Worm (Caenorhabditis elegans): ENCODE measurements around the gene C29F9.9.
A peak's percentile ranks its signal among the peaks of the same experiment; 100 is the strongest.

C29F9.9 gene

DNA sequence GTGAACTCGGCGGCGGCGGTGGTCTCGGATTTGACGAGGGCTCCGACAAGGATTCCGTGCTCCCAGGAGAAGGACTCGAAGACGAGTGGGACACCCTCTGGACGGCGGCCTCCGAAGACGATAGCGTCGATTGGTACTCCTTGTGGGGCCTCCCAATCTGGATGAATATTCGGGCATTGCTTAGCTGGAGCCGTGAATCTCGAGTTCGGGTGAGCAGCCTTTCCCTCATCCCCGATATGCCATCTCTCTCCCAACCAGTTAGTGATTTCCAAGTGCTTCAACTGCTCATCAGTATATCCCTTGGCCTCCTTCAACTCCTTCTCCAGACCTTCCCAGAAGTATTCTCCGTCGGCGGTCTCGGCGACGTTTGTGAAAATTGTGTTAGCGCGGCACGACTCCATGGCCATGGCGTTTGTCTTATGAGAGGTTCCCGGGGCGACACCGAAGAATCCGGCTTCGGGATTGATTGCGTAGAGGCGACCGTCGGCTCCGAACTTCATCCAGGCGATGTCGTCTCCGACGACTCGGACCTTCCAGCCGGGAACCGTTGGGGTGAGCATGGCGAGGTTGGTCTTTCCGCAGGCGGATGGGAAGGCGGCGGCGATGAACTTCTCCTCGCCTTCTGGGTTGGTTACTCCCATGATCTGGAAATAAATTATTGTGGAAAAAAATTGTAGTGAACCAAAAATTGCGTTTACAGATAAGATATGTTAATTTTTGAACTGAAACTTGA lies 35.0 kb downstream of the C29F9.9 start:
- TF ChIP-seq dmd-8 (GFP tag; IDR thresholded peaks at IDR 0.05) (0 out of 2 replicates have a peak, but pooled peaks have one; percentile 32), ama-1 (optimal IDR thresholded peaks at IDR 0.05) (no peak), Y48G9A.11 (GFP tag; IDR thresholded peaks at IDR 0.05) (peak; percentile 55), lin-29 (GFP tag; IDR thresholded peaks at IDR 0.05) (no peak), ztf-11 (tag; optimal IDR thresholded peaks at IDR 0.05) (no peak), F49E8.2 (tag; optimal IDR thresholded peaks at IDR 0.05; ENCODE audit: borderline replicate concordance) (no peak), ZK337.2 (GFP tag; IDR thresholded peaks at IDR 0.05) (peak; percentile 32; the same call in 1 of the 2 replicates), tra-1 (GFP tag; IDR thresholded peaks at IDR 0.05) (0 out of 2 replicates have a peak, but pooled peaks have one; percentile 26), mdt-29 (GFP tag; IDR thresholded peaks at IDR 0.05) (no peak), nhr-28 (tag; optimal IDR thresholded peaks at IDR 0.05) (no peak), zag-1 (tag; optimal IDR thresholded peaks at IDR 0.05) (no peak), mxl-3 (GFP tag; optimal IDR thresholded peaks at IDR 0.05) (no peak), nhr-42 (GFP tag; IDR thresholded peaks at IDR 0.05) (no peak), pha-4 (GFP tag; IDR thresholded peaks at IDR 0.05) (no peak), pha-4 (tag; optimal IDR thresholded peaks at IDR 0.05) (no peak), lin-15B (tag; optimal IDR thresholded peaks at IDR 0.05) (no peak), sdz-12 (GFP tag; optimal IDR thresholded peaks at IDR 0.05) (peak; percentile 21), attf-4 (tag; optimal IDR thresholded peaks at IDR 0.05) (no peak), ces-1 (GFP tag; optimal IDR thresholded peaks at IDR 0.05) (no peak), duxl-1 (tag; optimal IDR thresholded peaks at IDR 0.05; ENCODE audit: poor library complexity) (peak; percentile 1), unc-130 (GFP tag; optimal IDR thresholded peaks at IDR 0.05) (no peak), egl-43 (GFP tag; IDR thresholded peaks at IDR 0.05) (peak; percentile 68; the same call in 1 of the 2 replicates), ctbp-1 (GFP tag; IDR thresholded peaks at IDR 0.05) (peak; percentile 35; the same call in 1 of the 2 replicates), spr-3 (GFP tag; optimal IDR thresholded peaks at IDR 0.05) (no peak), T20F7.1 (GFP tag; optimal IDR thresholded peaks at IDR 0.05) (no peak), aha-1 (tag) (peak; percentile 94), madf-9 (GFP tag; conservative IDR thresholded peaks at IDR 0.05) (no peak), daf-8 (GFP tag; IDR thresholded peaks at IDR 0.05) (no peak), dpl-1 (GFP tag; optimal IDR thresholded peaks at IDR 0.05) (no peak), Y105C5A.15 (GFP tag; IDR thresholded peaks at IDR 0.05) (no peak), zfp-3 (GFP tag; conservative IDR thresholded peaks at IDR 0.05) (peak; percentile 78), skn-1 (tag; optimal IDR thresholded peaks at IDR 0.05) (no peak), lin-38 (GFP tag; IDR thresholded peaks at IDR 0.05) (peak; percentile 33; the same call in 1 of the 2 replicates), mdl-1 (tag; optimal IDR thresholded peaks at IDR 0.05) (no peak), lsy-2 (tag; optimal IDR thresholded peaks at IDR 0.05) (no peak), hlh-30 (tag; optimal IDR thresholded peaks at IDR 0.05; ENCODE audit: insufficient read depth) (no peak), T26A8.4 (GFP tag; IDR thresholded peaks at IDR 0.05) (peak; percentile 69), aly-2 (tag; optimal IDR thresholded peaks at IDR 0.05) (no peak), snpc-1.2 (GFP tag; IDR thresholded peaks at IDR 0.05) (no peak), F26F4.8 (GFP tag; conservative IDR thresholded peaks at IDR 0.05) (no peak), lin-1 (GFP tag; IDR thresholded peaks at IDR 0.05) (no peak), R02D3.7 (tag; optimal IDR thresholded peaks at IDR 0.05) (no peak), php-3 (GFP tag; IDR thresholded peaks at IDR 0.05) (no peak), pqm-1 (tag; optimal IDR thresholded peaks at IDR 0.05) (no peak), set-16 (GFP tag; IDR thresholded peaks at IDR 0.05) (peak; percentile 95), egl-27 (tag; optimal IDR thresholded peaks at IDR 0.05) (no peak), lim-7 (GFP tag; IDR thresholded peaks at IDR 0.05) (peak; percentile 37; the same call in 1 of the 2 replicates), D1046.2 (GFP tag; IDR thresholded peaks at IDR 0.05) (no peak), F10B5.3 (tag; optimal IDR thresholded peaks at IDR 0.05) (no peak), madf-5 (GFP tag; IDR thresholded peaks at IDR 0.05) (0 out of 4 replicates have a peak, but pooled peaks of 1 of the 2 experiments have one; percentile 59)

Data from whole organism, L4 larva.